Fruit fly (Drosophila melanogaster) whole organism, larva: Measurements from ENCODE around the gene kek3.

ENCODE experiments used
- noc ChIP-seq: fragments of 200-800 bp; sonication (Bioruptor generic); optimal IDR thresholded peaks from 3 replicates; lab custom pipeline; 2019; ENCODE audit warnings: missing biosample characterization, mild to moderate bottlenecking, missing genetic modification characterization, moderate library complexity

The kek3 gene

DNA sequence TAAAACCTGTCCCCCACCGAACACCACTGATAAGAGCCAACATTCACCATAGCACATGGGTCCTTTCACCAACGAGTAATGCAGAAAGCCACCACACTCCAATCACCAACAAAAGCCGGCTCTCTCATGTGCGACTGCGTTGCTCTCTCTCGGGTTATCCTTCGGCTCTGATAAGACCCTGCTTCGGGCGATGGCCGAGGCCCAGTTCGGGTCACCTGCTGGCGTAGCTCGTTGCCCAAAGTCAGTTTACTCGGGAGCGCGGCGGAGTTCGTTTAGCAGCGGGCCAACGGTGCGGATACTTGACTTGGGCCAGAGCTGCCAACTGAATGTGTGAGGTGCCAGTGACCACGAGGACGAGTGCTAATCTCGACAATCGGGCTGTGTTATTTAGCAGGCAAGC lies at the start of gene kek3:
TSS of gene kek3 (plus strand) at position 244 of the 400 bp plus-strand sequence.
- no peak for TF ChIP-seq noc (tag; lab: Kevin White, UChicago)

DNA sequence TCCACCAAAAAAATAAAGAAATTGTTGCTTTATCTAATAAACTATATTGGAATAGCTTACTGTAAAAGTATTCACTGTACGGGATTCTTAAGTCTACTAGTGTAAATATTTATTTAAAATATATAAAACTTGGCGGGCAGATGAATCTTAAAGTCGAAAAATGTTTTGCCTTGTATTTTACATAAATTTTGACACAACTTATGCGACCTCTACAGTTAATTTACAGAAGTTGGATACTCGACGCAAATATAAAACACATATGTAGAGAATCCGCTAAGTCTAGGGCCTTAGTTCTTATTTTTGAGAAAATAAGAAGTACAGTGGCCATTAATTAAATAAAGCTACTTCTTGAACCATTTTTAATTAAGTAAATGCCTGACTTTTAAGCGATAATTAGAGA lies 48.0 kb upstream of the kek3 start:
- TF ChIP-seq noc (tag; lab: Kevin White, UChicago): no peak

- no peak for TF ChIP-seq noc (tag; lab: Kevin White, UChicago)
These were observed 15.1 kb upstream of the kek3 start for dm6 chr2L:15537402-15537801.

- no peak for TF ChIP-seq noc (tag; lab: Kevin White, UChicago)
These were observed 5.3 kb upstream of the kek3 start, which contains the start of gene Skadu for dm6 chr2L:15547219-15547618. Gene Skadu (plus strand): TSS chr2L:15547519.

DNA sequence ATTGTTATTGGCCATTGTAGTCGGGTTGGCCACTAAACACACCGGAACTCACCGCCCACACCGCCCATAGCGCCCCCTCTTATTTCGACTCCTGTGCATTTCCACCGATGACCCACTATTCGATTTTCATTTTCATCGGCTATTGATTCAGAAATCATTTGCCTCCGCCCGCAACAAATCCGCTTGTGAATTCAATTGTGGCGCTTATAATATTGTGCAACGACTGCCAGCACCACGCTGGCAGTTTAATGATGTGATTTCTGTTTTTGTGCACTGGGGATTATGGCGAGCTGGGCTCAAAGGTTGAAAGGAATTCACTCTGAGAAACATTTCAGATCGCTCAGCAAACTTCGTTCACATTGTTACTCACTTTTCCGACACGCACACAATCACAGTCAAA lies 2.5 kb upstream of the kek3 start, which contains the start of gene CG15256:
TSS of gene CG15256 (plus strand) at position 301 of the 400 bp plus-strand sequence.
- no peak for TF ChIP-seq noc (tag; lab: Kevin White, UChicago)

DNA sequence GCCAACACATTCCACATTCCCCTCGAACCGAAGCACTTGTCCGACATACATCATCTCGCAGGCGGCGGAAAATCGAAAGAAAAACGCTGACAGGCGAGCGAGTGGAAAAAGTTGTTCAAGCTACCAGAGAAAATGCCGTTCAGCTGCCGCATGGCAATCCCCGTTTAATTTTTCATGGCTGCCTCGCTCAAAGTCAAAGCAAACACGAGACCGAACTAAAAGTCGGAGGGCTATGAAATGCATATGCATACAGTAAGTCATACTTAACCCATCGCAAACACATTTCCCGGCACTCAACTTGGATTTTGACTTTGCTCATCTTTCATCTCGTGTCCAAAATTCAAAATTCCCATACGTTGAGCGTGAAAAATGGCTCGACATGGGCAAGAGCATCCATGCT lies 3.2 kb downstream of the kek3 start:
- no peak for TF ChIP-seq noc (tag; lab: Kevin White, UChicago)

- TF ChIP-seq noc (tag; lab: Kevin White, UChicago): no peak
These were observed 56.6 kb downstream of the kek3 start for dm6 chr2L:15609139-15609538.

dm6 chr2L:15611669-15612308 lies 59.3 kb downstream of the kek3 start, which contains the start of gene CG15255:
Gene CG15255 (minus strand): TSS chr2L:15611719.
- peak; percentile 40 for TF ChIP-seq noc (tag; lab: Kevin White, UChicago)

DNA sequence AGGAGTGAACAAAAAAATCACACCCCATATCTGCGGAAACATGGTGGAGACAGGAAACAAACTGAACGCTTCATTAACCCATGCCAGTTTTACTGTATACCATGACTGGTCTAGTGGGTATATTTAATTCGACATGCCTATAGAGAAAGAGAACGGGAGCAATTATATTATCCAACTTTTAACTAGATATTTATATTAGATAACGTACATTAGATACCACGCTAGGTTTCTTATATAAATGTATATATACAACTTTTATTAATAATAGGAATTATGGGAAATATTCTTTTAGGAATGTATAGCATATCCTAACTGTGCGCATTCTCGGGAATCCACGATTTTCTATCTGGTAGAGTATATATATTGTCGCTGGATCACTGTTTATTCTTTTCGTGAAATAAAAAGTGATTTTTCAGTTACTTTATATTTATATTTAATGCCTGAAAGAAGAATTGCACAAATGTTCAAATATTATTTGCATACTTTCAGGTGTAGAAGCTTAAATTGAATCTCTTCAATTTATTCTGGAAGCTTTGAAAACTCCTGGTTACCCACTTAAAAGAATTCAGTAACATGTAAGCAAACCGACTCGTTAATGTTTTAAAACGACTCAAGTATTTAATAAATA lies 60.9 kb downstream of the kek3 start, which contains the start of gene Semp1:
TSS of gene Semp1 (minus strand) at position 51 of the 628 bp plus-strand sequence.
- TF ChIP-seq noc (tag; lab: Kevin White, UChicago): no peak

- no peak for TF ChIP-seq noc (tag; lab: Kevin White, UChicago)
These were observed 62.2 kb downstream of the kek3 start, which contains the start of gene CG15254 for dm6 chr2L:15614728-15615127. Gene CG15254 (minus strand): TSS chr2L:15614828.

- no peak for TF ChIP-seq noc (tag; lab: Kevin White, UChicago)
These were observed 63.7 kb downstream of the kek3 start, which contains the start of gene CG15253 for dm6 chr2L:15616251-15616650. Gene CG15253 (minus strand): TSS chr2L:15616351.

DNA sequence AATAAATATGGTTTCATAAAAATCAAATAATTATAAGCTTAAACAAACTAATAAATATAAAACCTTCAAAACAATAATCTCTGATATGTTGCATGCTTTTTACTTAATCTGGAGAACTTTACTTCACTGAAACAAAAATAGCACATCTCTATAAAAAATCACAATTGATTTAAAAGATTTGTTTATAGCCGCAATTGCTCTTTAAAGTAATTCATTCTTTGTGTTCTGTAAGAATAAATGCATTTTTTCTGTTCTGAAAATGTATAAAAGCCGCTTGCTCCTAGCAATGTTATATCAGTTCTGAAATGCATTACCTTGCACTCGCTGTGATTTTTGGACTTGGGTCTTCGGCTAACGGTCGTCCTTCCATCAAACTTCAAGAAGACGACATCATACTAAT lies 64.2 kb downstream of the kek3 start, which contains the start of gene CG11865:
TSS of gene CG11865 (plus strand) at position 301 of the 400 bp plus-strand sequence.
- no peak for TF ChIP-seq noc (tag; lab: Kevin White, UChicago)

DNA sequence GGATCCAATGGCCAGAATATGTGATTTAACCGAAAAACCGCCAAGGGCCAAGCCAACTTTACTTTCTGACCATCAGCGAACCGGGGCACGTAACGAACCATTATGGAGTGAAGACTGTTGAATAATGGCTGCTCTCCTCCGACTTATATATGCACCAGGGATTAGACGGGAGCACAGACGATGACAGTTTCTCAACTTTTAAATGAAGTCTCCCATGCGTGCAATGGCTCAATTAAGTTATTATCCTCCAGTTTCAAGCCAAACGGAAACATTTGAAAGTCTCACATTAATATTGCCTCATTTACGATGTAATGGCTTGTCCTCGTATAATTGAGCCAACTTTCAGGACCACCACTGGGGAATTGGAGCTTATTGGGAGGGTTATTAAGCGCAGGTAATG lies 70.9 kb downstream of the kek3 start, which contains the start of gene Or35a:
TSS of gene Or35a (minus strand) at position 101 of the 400 bp plus-strand sequence.
- no peak for TF ChIP-seq noc (tag; lab: Kevin White, UChicago)

DNA sequence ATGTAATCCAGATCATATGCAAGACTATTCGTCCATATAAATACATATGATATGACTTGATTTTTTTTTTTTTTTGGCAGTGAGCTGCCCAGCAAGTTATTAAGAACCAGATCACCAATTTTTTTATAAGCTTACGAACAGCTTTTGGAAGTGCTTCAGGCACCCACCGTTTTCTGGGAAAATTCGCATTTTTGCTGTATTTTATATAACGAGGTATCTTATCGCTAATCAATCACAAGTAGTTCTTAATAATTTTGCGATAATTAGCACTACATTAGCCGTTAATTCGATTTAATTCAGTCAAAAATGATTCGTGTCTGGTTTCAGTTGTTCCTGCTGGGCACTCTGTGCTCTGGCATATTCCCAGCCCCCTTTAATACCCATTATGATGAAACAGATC lies 75.9 kb downstream of the kek3 start, which contains the start of gene CG7631:
TSS of gene CG7631 (plus strand) at position 301 of the 400 bp plus-strand sequence.
- TF ChIP-seq noc (tag; lab: Kevin White, UChicago): no peak

dm6 chr2L:15629596-15630168 lies 77.2 kb downstream of the kek3 start, which contains the start of gene CG18480:
Gene CG18480 (plus strand): TSS chr2L:15630002.
- peak; percentile 80 for TF ChIP-seq noc (tag; lab: Kevin White, UChicago)
